Worm (Caenorhabditis elegans) whole organism, late embryonic: Measurements from ENCODE around the gene trx-3.

Experiments used
- ets-4 ChIP-seq: sonication (generic microtip); optimal IDR thresholded peaks from 2 replicates; lab custom pipeline; 2016; ENCODE audit warnings: missing genetic modification characterization, missing compliant biosample characterization
- madf-2 ChIP-seq: sonication (generic microtip); optimal IDR thresholded peaks from 2 replicates; lab custom pipeline; 2017; ENCODE audit warnings: missing genetic modification characterization, missing compliant biosample characterization

ce11 chrIV:4468046-4468727, 18.6 kb upstream of the trx-3 start:
- TF ChIP-seq madf-2 (tag; lab: Kevin White, UChicago): no peak
- TF ChIP-seq ets-4 (tag; lab: Kevin White, UChicago): no peak
